Worm (Caenorhabditis elegans): ENCODE measurements around the gene F31B9.2.

DNA sequence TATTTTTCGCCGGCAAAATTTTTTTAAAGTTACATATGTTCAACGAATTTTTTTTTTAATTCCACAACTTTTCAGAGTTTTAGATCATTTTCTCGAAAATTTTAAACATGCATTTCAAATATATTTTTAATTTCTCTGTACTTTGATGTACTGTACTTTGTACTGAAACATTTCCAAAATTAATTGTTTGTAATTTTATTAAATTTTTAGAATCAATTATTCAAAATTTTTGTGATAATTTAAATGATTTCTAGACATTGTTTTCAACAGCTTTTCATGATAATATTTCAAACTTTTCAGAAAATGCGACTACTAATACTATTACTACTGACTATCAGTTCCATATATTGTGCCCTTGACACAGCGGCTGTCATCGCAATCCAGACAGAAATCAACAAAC is 26.5 kb downstream of the F31B9.2 start, which contains the start of gene mec-5:
- TF ChIP-seq snpc-4 (tag; optimal IDR thresholded peaks at IDR 0.05) (no peak), bed-3 (GFP tag; optimal IDR thresholded peaks at IDR 0.05) (no peak), nhr-28 (tag; optimal IDR thresholded peaks at IDR 0.05) (no peak)
